Worm (Caenorhabditis elegans) whole organism, mixed stage, embryonic: Measurements from ENCODE around the gene F20B6.6.
"Not testable (repeated sequence)": the region's sequence is repeated elsewhere in the genome, so short reads cannot be mapped to it uniquely, and the experiment has no call there.

Experiments
- M03D4.4 ChIP-seq: sonication (generic microtip); optimal IDR thresholded peaks from 2 replicates; lab custom pipeline; 2017; ENCODE audit warnings: mild to moderate bottlenecking, missing genetic modification characterization, missing compliant biosample characterization
- bed-3 ChIP-seq: fragments of 200-800 bp; sonication (Bioruptor generic); optimal IDR thresholded peaks from 3 replicates; lab custom pipeline; 2018; ENCODE audit warnings: mild to moderate bottlenecking, missing genetic modification characterization, moderate library complexity, missing compliant biosample characterization
- blmp-1 ChIP-seq: fragments of 150-350 bp; optimal IDR thresholded peaks from 2 replicates; lab custom pipeline; 2014; ENCODE audit warnings: missing biosample characterization, missing genetic modification characterization
- ceh-39 ChIP-seq: fragments of 150-350 bp; optimal IDR thresholded peaks from 2 replicates; lab custom pipeline; 2014; ENCODE audit warnings: missing biosample characterization, missing genetic modification characterization
- ceh-43 ChIP-seq: fragments of 200-800 bp; sonication (Bioruptor generic); optimal IDR thresholded peaks from 2 replicates; lab custom pipeline; 2018; ENCODE audit warnings: mild to moderate bottlenecking, missing genetic modification characterization, moderate library complexity, missing compliant biosample characterization
- ceh-83 ChIP-seq: fragments of 200-800 bp; sonication (Bioruptor generic); optimal IDR thresholded peaks from 2 replicates; lab custom pipeline; 2018; ENCODE audit warnings: mild to moderate bottlenecking, missing genetic modification characterization, missing compliant biosample characterization
- ces-1 ChIP-seq: fragments of 150-350 bp; optimal IDR thresholded peaks from 2 replicates; lab custom pipeline; 2014; ENCODE audit warnings: missing biosample characterization, missing genetic modification reagents, missing genetic modification characterization
- cnd-1 ChIP-seq: fragments of 200-800 bp; sonication (Bioruptor generic); optimal IDR thresholded peaks from 2 replicates; lab custom pipeline; 2018; ENCODE audit warnings: mild to moderate bottlenecking, missing genetic modification characterization, missing compliant biosample characterization
- drap-1 ChIP-seq: fragments of 200-800 bp; sonication (Bioruptor generic); optimal IDR thresholded peaks from 3 replicates; lab custom pipeline; 2018; ENCODE audit warnings: mild to moderate bottlenecking, missing genetic modification characterization, missing compliant biosample characterization
- elt-1 ChIP-seq: sonication (generic microtip); optimal IDR thresholded peaks from 2 replicates; lab custom pipeline; 2017; ENCODE audit warnings: missing genetic modification characterization, mild to moderate bottlenecking, missing compliant biosample characterization, antibody characterized with exemption, moderate library complexity, borderline replicate concordance; ENCODE audit not compliant: insufficient read depth
- elt-3 ChIP-seq: fragments of 150-350 bp; optimal IDR thresholded peaks from 2 replicates; lab custom pipeline; 2014; ENCODE audit warnings: missing biosample characterization, missing genetic modification characterization
- flh-1 ChIP-seq: fragments of 200-800 bp; sonication (Bioruptor generic); optimal IDR thresholded peaks from 2 replicates; lab custom pipeline; 2018; ENCODE audit warnings: mild to moderate bottlenecking, missing genetic modification characterization, moderate library complexity, missing compliant biosample characterization
- ham-2 ChIP-seq: fragments of 200-800 bp; sonication (Bioruptor generic); optimal IDR thresholded peaks from 2 replicates; lab custom pipeline; 2018; ENCODE audit warnings: mild to moderate bottlenecking, missing genetic modification characterization, missing compliant biosample characterization
- hlh-1 ChIP-seq: fragments of 150-350 bp; optimal IDR thresholded peaks from 2 replicates; lab custom pipeline; 2014; ENCODE audit warnings: missing biosample characterization, missing genetic modification reagents, missing genetic modification characterization
- lin-13 ChIP-seq: fragments of 150-350 bp; optimal IDR thresholded peaks from 2 replicates; lab custom pipeline; 2014; ENCODE audit warnings: missing biosample characterization, missing genetic modification characterization
- lin-32 ChIP-seq: fragments of 200-800 bp; sonication (Bioruptor generic); optimal IDR thresholded peaks from 2 replicates; lab custom pipeline; 2018; ENCODE audit warnings: mild to moderate bottlenecking, missing genetic modification characterization, missing compliant biosample characterization
- lsy-2 ChIP-seq: fragments of 150-350 bp; optimal IDR thresholded peaks from 2 replicates; lab custom pipeline; 2014; ENCODE audit warnings: missing biosample characterization, missing genetic modification characterization
- mab-5 ChIP-seq: fragments of 150-350 bp; optimal IDR thresholded peaks from 2 replicates; lab custom pipeline; 2014; ENCODE audit warnings: missing biosample characterization, missing genetic modification characterization
- mep-1 ChIP-seq: fragments of 150-350 bp; optimal IDR thresholded peaks from 2 replicates; lab custom pipeline; 2017; ENCODE audit warnings: missing biosample characterization, missing genetic modification reagents, missing genetic modification characterization, inconsistent platforms
- mls-2 ChIP-seq: sonication (generic microtip); optimal IDR thresholded peaks from 2 replicates; lab custom pipeline; 2016; ENCODE audit warnings: mild to moderate bottlenecking, missing genetic modification characterization, moderate library complexity, missing compliant biosample characterization
- nhr-12 ChIP-seq: fragments of 150-350 bp; optimal IDR thresholded peaks from 2 replicates; lab custom pipeline; 2014; ENCODE audit warnings: missing biosample characterization, missing genetic modification characterization
- nhr-2 ChIP-seq: fragments of 150-350 bp; optimal IDR thresholded peaks from 2 replicates; lab custom pipeline; 2014; ENCODE audit warnings: missing biosample characterization, missing genetic modification characterization
- nhr-237 ChIP-seq: fragments of 150-350 bp; optimal IDR thresholded peaks from 2 replicates; lab custom pipeline; 2014; ENCODE audit warnings: missing biosample characterization, missing genetic modification characterization
- nhr-28 ChIP-seq: fragments of 150-350 bp; optimal IDR thresholded peaks from 2 replicates; lab custom pipeline; 2014; ENCODE audit warnings: missing biosample characterization, missing genetic modification characterization
- nhr-76 ChIP-seq: sonication (generic microtip); optimal IDR thresholded peaks from 2 replicates; lab custom pipeline; 2017; ENCODE audit warnings: missing biosample characterization, missing genetic modification characterization
- pha-4 ChIP-seq: fragments of 150-350 bp; optimal IDR thresholded peaks from 2 replicates; lab custom pipeline; 2018; ENCODE audit warnings: missing biosample characterization, missing genetic modification reagents, missing genetic modification characterization
- sem-2 ChIP-seq: fragments of 200-800 bp; sonication (Bioruptor generic); optimal IDR thresholded peaks from 2 replicates; lab custom pipeline; 2018; ENCODE audit warnings: mild to moderate bottlenecking, missing genetic modification characterization, missing compliant biosample characterization
- snpc-4 ChIP-seq: fragments of 150-350 bp; optimal IDR thresholded peaks from 2 replicates; lab custom pipeline; 2014; ENCODE audit warnings: missing biosample characterization, missing genetic modification characterization
- sptf-1 ChIP-seq: sonication (generic microtip); optimal IDR thresholded peaks from 2 replicates; lab custom pipeline; 2017; ENCODE audit warnings: mild to moderate bottlenecking, missing genetic modification characterization, moderate library complexity, missing compliant biosample characterization
- tbx-8 ChIP-seq: fragments of 200-800 bp; sonication (Bioruptor generic); optimal IDR thresholded peaks from 2 replicates; lab custom pipeline; 2018; ENCODE audit warnings: mild to moderate bottlenecking, missing genetic modification characterization, moderate library complexity, missing compliant biosample characterization
- unc-120 ChIP-seq: sonication (generic microtip); optimal IDR thresholded peaks from 2 replicates; lab custom pipeline; 2017; ENCODE audit warnings: missing genetic modification characterization, missing compliant biosample characterization; ENCODE audit not compliant: poor library complexity, severe bottlenecking
- unc-39 ChIP-seq: fragments of 150-350 bp; optimal IDR thresholded peaks from 2 replicates; lab custom pipeline; 2014; ENCODE audit warnings: missing biosample characterization, missing genetic modification characterization
- unc-62 ChIP-seq: fragments of 150-350 bp; optimal IDR thresholded peaks from 2 replicates; lab custom pipeline; 2014; ENCODE audit warnings: missing biosample characterization, missing genetic modification reagents, missing genetic modification characterization
- zip-8 ChIP-seq: fragments of 150-350 bp; optimal IDR thresholded peaks from 2 replicates; lab custom pipeline; 2014; ENCODE audit warnings: missing biosample characterization, missing genetic modification characterization
- ztf-11 ChIP-seq: fragments of 150-350 bp; optimal IDR thresholded peaks from 2 replicates; lab custom pipeline; 2014; ENCODE audit warnings: missing biosample characterization, missing genetic modification characterization

The F20B6.6 gene

ce11 chrX:4214643-4215042, 12.6 kb upstream of the F20B6.6 start:
- TF ChIP-seq mab-5, result no peak
- peak; percentile 30 for TF ChIP-seq ces-1
- TF ChIP-seq, all 35 proteins: peak for 1

ce11 chrX:4209131-4209530, 7.1 kb upstream of the F20B6.6 start:
- TF ChIP-seq blmp-1 (peak; percentile 67), ceh-83 (GFP tag; lab: Kevin White, UChicago) (peak; percentile 64), elt-3 (peak; percentile 94), ztf-11 (peak; percentile 99), unc-39 (tag; lab: Kevin White, UChicago) (peak; percentile 89), lsy-2 (tag; lab: Kevin White, UChicago) (peak; percentile 91), nhr-12 (peak; percentile 98), mls-2 (tag; lab: Kevin White, UChicago) (peak; percentile 91), bed-3 (peak; percentile 37), pha-4 (peak; percentile 96), M03D4.4 (tag; lab: Kevin White, UChicago) (peak; percentile 80), elt-1 (tag; lab: Kevin White, UChicago) (peak; percentile 2), nhr-2 (tag; lab: Kevin White, UChicago) (peak; percentile 70), sem-2 (GFP tag; lab: Kevin White, UChicago) (no peak), ces-1 (peak; percentile 97), sptf-1 (tag; lab: Kevin White, UChicago) (peak; percentile 92), unc-120 (tag; lab: Kevin White, UChicago) (peak; percentile 83), mab-5 (peak; percentile 90), hlh-1 (tag; lab: Kevin White, UChicago) (peak; percentile 94), ceh-43 (peak; percentile 22), nhr-28 (peak; percentile 71), drap-1 (GFP tag; lab: Kevin White, UChicago) (peak; percentile 95), ceh-39 (tag; lab: Kevin White, UChicago) (peak; percentile 95), lin-32 (GFP tag; lab: Kevin White, UChicago) (peak; percentile 45), lin-13 (tag; lab: Kevin White, UChicago) (peak; percentile 86), ham-2 (GFP tag; lab: Kevin White, UChicago) (peak; percentile 52), tbx-8 (peak; percentile 66), mep-1 (tag; lab: Kevin White, UChicago) (peak; percentile 98), cnd-1 (tag; lab: Kevin White, UChicago) (peak; percentile 92), snpc-4 (no peak), zip-8 (tag; lab: Kevin White, UChicago) (no peak), nhr-237 (tag; lab: Kevin White, UChicago) (peak; percentile 99), flh-1 (GFP tag; lab: Kevin White, UChicago) (no peak), unc-62 (GFP tag; lab: Kevin White, UChicago) (peak; percentile 90), nhr-76 (tag; lab: Kevin White, UChicago) (no peak)
- TF ChIP-seq, all 35 proteins: peak for 30

ce11 chrX:4208495-4208894, 6.5 kb upstream of the F20B6.6 start:
- TF ChIP-seq ceh-43, result no peak
- no peak for TF ChIP-seq nhr-2 (tag; lab: Kevin White, UChicago)
- no peak for TF ChIP-seq ceh-39 (tag; lab: Kevin White, UChicago)
- TF ChIP-seq nhr-12, result no peak
- TF ChIP-seq bed-3, result no peak
- no peak for TF ChIP-seq sptf-1 (tag; lab: Kevin White, UChicago)
- no peak for TF ChIP-seq tbx-8
- no peak for TF ChIP-seq lsy-2 (tag; lab: Kevin White, UChicago)
- TF ChIP-seq ceh-83 (GFP tag; lab: Kevin White, UChicago), result no peak
- TF ChIP-seq drap-1 (GFP tag; lab: Kevin White, UChicago), result no peak
- no peak for TF ChIP-seq mls-2 (tag; lab: Kevin White, UChicago)
- no peak for TF ChIP-seq nhr-237 (tag; lab: Kevin White, UChicago)
- TF ChIP-seq blmp-1, result no peak
- TF ChIP-seq lin-32 (GFP tag; lab: Kevin White, UChicago), result no peak
- TF ChIP-seq, all 35 proteins: peak for 0

ce11 chrX:4207385-4207784, 5.4 kb upstream of the F20B6.6 start, which contains the start of gene F20B6.9:
Gene F20B6.9 (minus strand): TSS chrX:4207485.
- not testable (repeated sequence) for TF ChIP-seq bed-3; hlh-1 (tag; lab: Kevin White, UChicago); unc-120 (tag; lab: Kevin White, UChicago)
